Worm (Caenorhabditis elegans) whole organism, L3 larva: ENCODE measurements around the gene nlp-52.
A peak's percentile ranks its signal among the peaks of the same experiment; 100 is the strongest.

Experiments
- R02D3.7 ChIP-seq: fragments of 150-350 bp; optimal IDR thresholded peaks from 2 replicates; lab custom pipeline; 2014; ENCODE audit warnings: missing biosample characterization, missing genetic modification characterization
- aly-2 ChIP-seq: fragments of 150-350 bp; optimal IDR thresholded peaks from 2 replicates; lab custom pipeline; 2014; ENCODE audit warnings: missing biosample characterization, missing genetic modification characterization
- ceh-16 ChIP-seq: sonication (generic microtip); optimal IDR thresholded peaks from 2 replicates; lab custom pipeline; 2017; ENCODE audit warnings: missing biosample characterization, missing genetic modification characterization
- ceh-28 ChIP-seq: fragments of 150-350 bp; optimal IDR thresholded peaks from 2 replicates; lab custom pipeline; 2014; ENCODE audit warnings: missing biosample characterization, missing genetic modification reagents, missing genetic modification characterization
- ceh-82 ChIP-seq: fragments of 150-350 bp; optimal IDR thresholded peaks from 2 replicates; lab custom pipeline; 2014; ENCODE audit warnings: missing biosample characterization, missing genetic modification characterization
- ceh-9 ChIP-seq: sonication (generic microtip); optimal IDR thresholded peaks from 2 replicates; lab custom pipeline; 2018; ENCODE audit warnings: missing biosample characterization, missing genetic modification characterization
- egl-27 ChIP-seq: sonication (generic microtip); optimal IDR thresholded peaks from 4 replicates; lab custom pipeline; 2017; ENCODE audit warnings: missing biosample characterization, missing genetic modification reagents, missing genetic modification characterization
- egl-5 ChIP-seq: fragments of 150-350 bp; optimal IDR thresholded peaks from 2 replicates; lab custom pipeline; 2017; ENCODE audit warnings: missing biosample characterization, missing genetic modification reagents, missing genetic modification characterization, inconsistent platforms
- elt-3 ChIP-seq, 3 experiments: fragments of 150-350 bp in 1 of 3; sonication (generic microtip) in 2 of 3; optimal IDR thresholded peaks; 2 replicates in 2 of 3; 4 replicates in 1 of 3; lab custom pipeline; 2014 to 2017; ENCODE audit warnings: missing biosample characterization in 3 of 3, missing genetic modification characterization in 3 of 3
- fkh-10 ChIP-seq: sonication (generic microtip); optimal IDR thresholded peaks from 2 replicates; lab custom pipeline; 2017; ENCODE audit warnings: missing biosample characterization, missing genetic modification reagents, missing genetic modification characterization
- fkh-2 ChIP-seq: fragments of 150-350 bp; optimal IDR thresholded peaks from 2 replicates; lab custom pipeline; 2014; ENCODE audit warnings: missing biosample characterization, missing genetic modification reagents, missing genetic modification characterization
- fos-1 ChIP-seq: fragments of 150-350 bp; optimal IDR thresholded peaks from 2 replicates; lab custom pipeline; 2014; ENCODE audit warnings: missing biosample characterization, missing genetic modification characterization
- hmg-11 ChIP-seq: sonication (generic microtip); optimal IDR thresholded peaks from 2 replicates; lab custom pipeline; 2016; ENCODE audit warnings: missing genetic modification characterization, missing compliant biosample characterization
- jun-1 ChIP-seq: fragments of 150-350 bp; optimal IDR thresholded peaks from 2 replicates; lab custom pipeline; 2014; ENCODE audit warnings: missing biosample characterization, missing genetic modification reagents, missing genetic modification characterization
- lin-15B ChIP-seq: fragments of 150-350 bp; optimal IDR thresholded peaks from 2 replicates; lab custom pipeline; 2014; ENCODE audit warnings: missing biosample characterization, missing genetic modification characterization
- lin-39 ChIP-seq: fragments of 150-350 bp; optimal IDR thresholded peaks from 2 replicates; lab custom pipeline; 2018; ENCODE audit warnings: missing biosample characterization, missing genetic modification reagents, missing genetic modification characterization
- lsy-12 ChIP-seq: sonication (generic microtip); optimal IDR thresholded peaks from 2 replicates; lab custom pipeline; 2016; ENCODE audit warnings: mild to moderate bottlenecking, missing genetic modification characterization, missing compliant biosample characterization
- mdl-1 ChIP-seq: fragments of 150-350 bp; optimal IDR thresholded peaks from 2 replicates; lab custom pipeline; 2014; ENCODE audit warnings: missing biosample characterization, missing genetic modification characterization
- nfya-1 ChIP-seq: sonication (generic microtip); optimal IDR thresholded peaks from 2 replicates; lab custom pipeline; 2017; ENCODE audit warnings: missing genetic modification characterization, mild to moderate bottlenecking, missing compliant biosample characterization, antibody characterized with exemption, moderate library complexity; ENCODE audit not compliant: insufficient read depth
- nhr-11 ChIP-seq: fragments of 150-350 bp; optimal IDR thresholded peaks from 2 replicates; lab custom pipeline; 2014; ENCODE audit warnings: missing biosample characterization, missing genetic modification characterization
- nhr-23 ChIP-seq: fragments of 150-350 bp; optimal IDR thresholded peaks from 2 replicates; lab custom pipeline; 2014; ENCODE audit warnings: missing biosample characterization, missing genetic modification reagents, missing genetic modification characterization
- nhr-237 ChIP-seq: fragments of 150-350 bp; optimal IDR thresholded peaks from 2 replicates; lab custom pipeline; 2014; ENCODE audit warnings: missing biosample characterization, missing genetic modification characterization
- nhr-25 ChIP-seq: sonication (generic microtip); optimal IDR thresholded peaks from 2 replicates; lab custom pipeline; 2017; ENCODE audit warnings: missing biosample characterization, missing genetic modification characterization
- nhr-28 ChIP-seq: fragments of 150-350 bp; optimal IDR thresholded peaks from 2 replicates; lab custom pipeline; 2014; ENCODE audit warnings: missing biosample characterization, missing genetic modification characterization
- nhr-43 ChIP-seq: sonication (generic microtip); optimal IDR thresholded peaks from 2 replicates; lab custom pipeline; 2016; ENCODE audit warnings: mild to moderate bottlenecking, missing genetic modification characterization, missing compliant biosample characterization; ENCODE audit not compliant: poor library complexity, severe bottlenecking
- nhr-67 ChIP-seq: fragments of 150-350 bp; optimal IDR thresholded peaks from 2 replicates; lab custom pipeline; 2014; ENCODE audit warnings: missing biosample characterization, missing genetic modification characterization
- nhr-76 ChIP-seq: fragments of 150-350 bp; sonication (generic microtip); optimal IDR thresholded peaks from 5 replicates; lab custom pipeline; 2014; ENCODE audit warnings: missing biosample characterization, missing genetic modification characterization
- nhr-77 ChIP-seq: fragments of 150-350 bp; optimal IDR thresholded peaks from 2 replicates; lab custom pipeline; 2014; ENCODE audit warnings: missing biosample characterization, missing genetic modification characterization
- pha-4 ChIP-seq: fragments of 150-350 bp; optimal IDR thresholded peaks from 2 replicates; lab custom pipeline; 2014; ENCODE audit warnings: missing biosample characterization, missing genetic modification reagents, missing genetic modification characterization
- skn-1 ChIP-seq: fragments of 150-350 bp; optimal IDR thresholded peaks from 2 replicates; lab custom pipeline; 2014; ENCODE audit warnings: missing biosample characterization, missing genetic modification characterization
- tbx-2 ChIP-seq: sonication (generic microtip); optimal IDR thresholded peaks from 2 replicates; lab custom pipeline; 2016; ENCODE audit warnings: mild to moderate bottlenecking, missing genetic modification characterization, missing compliant biosample characterization
- unc-39 ChIP-seq: sonication (generic microtip); optimal IDR thresholded peaks from 4 replicates; lab custom pipeline; 2017; ENCODE audit warnings: missing biosample characterization, missing genetic modification characterization
- unc-62 ChIP-seq: fragments of 150-350 bp; sonication (generic microtip); optimal IDR thresholded peaks from 4 replicates; lab custom pipeline; 2014; ENCODE audit warnings: missing biosample characterization, missing genetic modification reagents, missing genetic modification characterization

nlp-52 gene

DNA sequence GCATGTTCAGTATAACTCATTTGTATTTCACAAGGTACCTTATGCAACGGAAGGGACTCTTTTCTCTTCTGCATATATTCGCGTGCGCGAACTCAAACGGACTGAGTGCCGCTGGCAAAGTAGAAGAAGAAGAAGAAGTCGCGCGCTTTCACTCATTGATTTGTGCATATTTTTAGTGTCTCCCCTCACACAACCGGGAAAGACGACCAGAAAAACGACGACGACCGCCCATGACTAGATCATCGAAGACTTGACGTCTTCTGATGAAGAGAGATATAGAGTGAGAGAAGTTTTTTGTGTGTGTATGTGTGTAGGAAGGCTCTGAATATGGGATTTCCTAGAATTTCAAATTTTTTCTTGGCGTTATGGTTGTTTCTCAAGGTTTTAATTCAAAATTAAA, 2.8 kb downstream of the nlp-52 start:
- TF ChIP-seq pha-4 (tag; lab: Kevin White, UChicago) (no peak), lin-39 (tag; lab: Kevin White, UChicago) (peak; percentile 49), lin-15B (peak; percentile 18), fkh-10 (peak; percentile 57), nfya-1 (peak; percentile 47), lsy-12 (tag; lab: Kevin White, UChicago) (no peak), nhr-43 (tag; lab: Kevin White, UChicago) (no peak), nhr-237 (tag; lab: Kevin White, UChicago) (no peak), nhr-77 (no peak), tbx-2 (tag; lab: Kevin White, UChicago) (no peak)
- TF ChIP-seq, all 47 proteins: peak for 4

DNA sequence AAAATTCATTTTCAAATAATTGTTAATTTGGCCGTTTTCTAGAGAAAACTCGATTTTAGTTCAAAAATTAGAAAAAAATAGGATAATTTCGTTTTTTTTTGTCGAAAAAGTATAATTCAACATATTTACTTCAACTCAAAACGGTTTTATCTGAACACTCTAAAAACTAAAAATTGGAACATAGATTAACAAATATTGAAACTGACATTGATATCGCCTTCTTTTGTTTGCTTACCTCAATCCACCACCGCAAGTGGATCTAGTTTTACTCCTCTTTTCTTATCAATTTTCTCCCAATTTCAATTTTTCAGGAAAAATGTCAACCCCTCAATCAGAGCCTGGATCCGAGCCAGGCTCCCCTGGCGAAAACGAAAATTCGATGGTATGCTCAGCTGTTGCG, 3.3 kb downstream of the nlp-52 start, which contains the start of gene ptl-1:
Gene ptl-1, plus strand, starts transcription at position 301 of the 400 bp plus-strand sequence.
- no peak for TF ChIP-seq skn-1 (tag; lab: Kevin White, UChicago)
- no peak for TF ChIP-seq mdl-1 (tag; lab: Kevin White, UChicago)
- TF ChIP-seq lin-15B = no peak
- TF ChIP-seq nfya-1 = no peak

DNA sequence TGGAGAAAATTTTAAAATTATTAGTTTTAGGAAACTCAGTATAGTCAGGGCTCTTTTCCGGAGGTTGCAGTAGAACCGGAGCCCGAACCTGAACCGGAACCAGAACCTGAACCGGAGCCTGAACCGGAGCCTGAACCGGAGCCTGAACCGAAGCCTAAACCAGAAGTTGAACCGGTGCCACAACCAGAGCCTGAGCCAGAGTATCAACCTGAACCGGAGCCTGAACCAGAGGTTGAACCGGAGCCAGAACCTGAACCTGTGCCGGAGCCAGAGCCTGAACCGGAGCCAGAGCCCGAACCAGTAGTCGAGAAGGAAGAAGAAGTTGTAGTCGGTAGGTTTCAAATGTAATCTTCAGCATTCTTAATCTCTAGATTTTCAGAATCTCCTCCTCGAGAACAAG, 7.0 kb downstream of the nlp-52 start:
- no peak for TF ChIP-seq skn-1 (tag; lab: Kevin White, UChicago)

DNA sequence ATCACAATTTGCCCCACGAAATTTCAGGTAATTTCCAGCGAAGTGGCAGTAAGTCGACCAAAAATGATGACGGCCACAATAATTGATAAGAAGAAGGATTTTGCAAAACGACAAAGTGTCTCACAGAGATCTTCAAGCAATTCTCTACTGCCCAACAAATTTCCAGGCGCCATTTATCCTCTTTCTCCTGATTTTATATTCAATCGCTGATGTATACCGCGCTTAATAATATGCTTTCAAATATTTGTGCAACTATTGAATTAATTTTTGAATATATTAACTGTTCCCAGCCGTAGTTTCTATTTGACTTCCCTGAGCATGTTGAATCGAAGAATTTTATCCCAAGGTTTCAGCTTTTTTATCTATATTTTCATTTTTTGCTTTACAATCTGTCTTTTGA, 9.4 kb downstream of the nlp-52 start, which contains the start of gene tpst-2:
Gene tpst-2, plus strand, starts transcription at position 301 of the 400 bp plus-strand sequence.
- TF ChIP-seq nhr-76 = no peak
- no peak for TF ChIP-seq ceh-82 (tag; lab: Kevin White, UChicago)
- no peak for TF ChIP-seq nhr-237 (tag; lab: Kevin White, UChicago)
- no peak for TF ChIP-seq fos-1 (tag; lab: Kevin White, UChicago)
- no peak for TF ChIP-seq egl-5 (tag; lab: Kevin White, UChicago)
- TF ChIP-seq unc-39 (tag; lab: Kevin White, UChicago) = no peak
- TF ChIP-seq jun-1 = no peak
- no peak for TF ChIP-seq fkh-2 (tag; lab: Kevin White, UChicago)
- TF ChIP-seq, all 47 proteins: peak for 0

DNA sequence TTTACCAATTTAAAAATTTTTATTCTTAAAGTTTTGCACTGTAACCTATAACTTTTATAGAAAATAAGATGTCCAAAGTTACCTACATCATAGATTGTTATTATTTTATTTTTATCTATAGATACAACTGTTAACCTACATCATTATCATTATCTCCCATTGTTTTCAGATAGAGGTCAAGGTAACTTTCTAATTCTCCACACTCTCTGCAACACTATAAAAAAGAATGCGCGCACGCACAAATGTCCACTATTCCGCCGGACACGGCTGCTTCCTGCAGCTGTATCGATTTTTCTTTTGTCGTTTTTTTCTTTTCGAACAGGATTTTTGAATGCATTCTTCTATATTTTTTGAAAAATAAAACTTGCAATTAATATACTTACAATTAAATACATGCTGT, 11.1 kb downstream of the nlp-52 start:
- TF ChIP-seq unc-62 (no peak), nfya-1 (no peak), elt-3 (tag; optimal IDR thresholded peaks at IDR 0.05; lab: Kevin White, UChicago) (no peak), nhr-23 (tag; lab: Kevin White, UChicago) (peak; percentile 69), nhr-76 (no peak), ceh-28 (tag; lab: Kevin White, UChicago) (peak; percentile 17), hmg-11 (tag; lab: Kevin White, UChicago) (peak; percentile 30), fos-1 (tag; lab: Kevin White, UChicago) (no peak), nhr-25 (tag; lab: Kevin White, UChicago) (peak; percentile 7), nhr-11 (no peak), egl-27 (no peak), R02D3.7 (tag; lab: Kevin White, UChicago) (no peak), ceh-9 (tag; lab: Kevin White, UChicago) (no peak)

DNA sequence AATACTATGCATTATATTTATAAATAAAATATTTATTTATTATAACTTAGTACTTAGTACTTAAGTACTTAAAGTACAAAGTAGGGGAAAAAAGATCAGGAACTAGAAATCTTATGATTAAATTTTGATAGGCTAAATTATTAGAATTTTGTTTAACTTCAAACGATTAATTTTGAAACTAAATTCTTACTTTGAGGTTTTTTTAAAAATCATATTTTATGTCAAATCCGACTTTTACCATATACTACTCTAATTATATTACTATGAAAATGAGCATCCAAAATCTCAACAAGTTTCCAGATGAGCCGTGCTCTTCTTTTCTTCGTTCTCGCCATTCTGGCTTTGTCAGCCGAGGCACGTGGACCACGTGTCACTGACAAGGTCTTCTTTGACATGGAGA, 11.5 kb downstream of the nlp-52 start, which contains the start of gene cyn-6:
Gene cyn-6, plus strand, starts transcription at position 301 of the 400 bp plus-strand sequence.
- TF ChIP-seq ceh-16 = no peak

DNA sequence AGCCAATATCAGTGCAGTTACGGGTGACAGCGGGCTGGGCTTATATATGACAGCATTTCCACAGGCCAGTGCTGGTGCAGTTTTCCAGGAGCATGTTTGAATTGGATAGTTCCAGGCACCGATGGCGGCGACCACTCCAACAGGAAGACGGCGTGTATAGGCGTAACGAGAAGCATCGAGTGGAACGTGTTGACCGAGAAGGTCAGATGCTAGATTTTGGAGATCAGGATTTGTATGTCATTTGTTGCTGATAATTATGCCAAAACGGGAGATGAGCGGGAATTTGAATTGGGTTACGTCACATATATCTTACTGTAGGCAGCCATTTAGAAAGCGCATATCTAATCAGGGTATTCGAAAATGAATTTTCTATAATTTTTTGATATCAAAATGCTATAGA, 13.9 kb downstream of the nlp-52 start:
- TF ChIP-seq nhr-28 (tag; lab: Kevin White, UChicago) (no peak), tbx-2 (tag; lab: Kevin White, UChicago) (no peak), ceh-9 (tag; lab: Kevin White, UChicago) (no peak), nhr-43 (tag; lab: Kevin White, UChicago) (no peak), aly-2 (tag; lab: Kevin White, UChicago) (no peak), lin-39 (tag; lab: Kevin White, UChicago) (no peak), ceh-28 (tag; lab: Kevin White, UChicago) (no peak), nhr-67 (tag; lab: Kevin White, UChicago) (no peak), skn-1 (tag; lab: Kevin White, UChicago) (no peak), egl-27 (no peak)
